Fruit fly (Drosophila melanogaster): ENCODE data around the gene comm3.
A peak's percentile ranks its signal among the peaks of the same experiment; 100 is the strongest.

The comm3 gene

dm6 chr3L:15616490-15616889 lies 31.1 kb downstream of the comm3 start (continued):
- peak; percentile 6 for TF ChIP-seq Oli (tag; optimal IDR thresholded peaks at IDR 0.05)
- TF ChIP-seq CG9437 (GFP tag; optimal IDR thresholded peaks at IDR 0.05), result peak; percentile 32
- TF ChIP-seq ci (GFP tag; IDR thresholded peaks at IDR 0.05), result no peak
- TF ChIP-seq crol (GFP tag; IDR thresholded peaks at IDR 0.05), result no peak
- TF ChIP-seq CG12391 (tag; optimal IDR thresholded peaks at IDR 0.05), result peak; percentile 30
- no peak for TF ChIP-seq CG8290 (GFP tag; optimal IDR thresholded peaks at IDR 0.05)
- TF ChIP-seq CG8290 (tag; optimal IDR thresholded peaks at IDR 0.05), result no peak
- no peak for TF ChIP-seq sim (GFP tag; IDR thresholded peaks at IDR 0.05)
- peak; percentile 14 for TF ChIP-seq nmo (GFP tag; optimal IDR thresholded peaks at IDR 0.05)
- TF ChIP-seq Vsx1 (GFP tag; optimal IDR thresholded peaks at IDR 0.05), result no peak
- TF ChIP-seq stwl (tag; optimal IDR thresholded peaks at IDR 0.05), result no peak
- no peak for TF ChIP-seq CG3281 (GFP tag; optimal IDR thresholded peaks at IDR 0.05)
- TF ChIP-seq ab (GFP tag; optimal IDR thresholded peaks at IDR 0.05), result no peak
- no peak for TF ChIP-seq croc (GFP tag; conservative IDR thresholded peaks at IDR 0.05)
- no peak for TF ChIP-seq CG12942 (GFP tag; optimal IDR thresholded peaks at IDR 0.05)
- TF ChIP-seq cg (GFP tag; optimal IDR thresholded peaks at IDR 0.05), result no peak
- TF ChIP-seq CG3163 (GFP tag; optimal IDR thresholded peaks at IDR 0.05), result no peak
- TF ChIP-seq CG7839 (tag; optimal IDR thresholded peaks at IDR 0.05), result peak; percentile 44
- no peak for TF ChIP-seq da (GFP tag; optimal IDR thresholded peaks at IDR 0.05)
- no peak for TF ChIP-seq lilli (GFP tag; optimal IDR thresholded peaks at IDR 0.05)
- TF ChIP-seq CG7372 (GFP tag; IDR thresholded peaks at IDR 0.05), result no peak
- TF ChIP-seq psq (GFP tag; optimal IDR thresholded peaks at IDR 0.05), result no peak
- no peak for TF ChIP-seq Fer1 (GFP tag; optimal IDR thresholded peaks at IDR 0.05)
- no peak for TF ChIP-seq tin (GFP tag; optimal IDR thresholded peaks at IDR 0.05)
- TF ChIP-seq ems (GFP tag; optimal IDR thresholded peaks at IDR 0.05), result no peak
- TF ChIP-seq ap (GFP tag; IDR thresholded peaks at IDR 0.05), result no peak
- peak; percentile 50 for TF ChIP-seq grau (tag; optimal IDR thresholded peaks at IDR 0.05)
- TF ChIP-seq CG13424 (tag; optimal IDR thresholded peaks at IDR 0.05), result peak; percentile 29
- TF ChIP-seq knrl (GFP tag; IDR thresholded peaks at IDR 0.05; ENCODE audit: partially characterized antibody), result no peak
- TF ChIP-seq CG4820 (GFP tag; optimal IDR thresholded peaks at IDR 0.05), result no peak
- TF ChIP-seq CG12769 (tag; optimal IDR thresholded peaks at IDR 0.05), result no peak
- peak; percentile 40 for TF ChIP-seq CG18262 (tag; optimal IDR thresholded peaks at IDR 0.05)
- no peak for TF ChIP-seq twi (tag; optimal IDR thresholded peaks at IDR 0.05)
- no peak for TF ChIP-seq CG32767 (GFP tag; IDR thresholded peaks at IDR 0.05)
- peak; percentile 31 for TF ChIP-seq CG1233 (GFP tag; optimal IDR thresholded peaks at IDR 0.05)
- TF ChIP-seq BEAF-32 (GFP tag; optimal IDR thresholded peaks at IDR 0.05), result no peak
- TF ChIP-seq Nf-YA (GFP tag; IDR thresholded peaks at IDR 0.05), result no peak
- no peak for TF ChIP-seq CG16813 (GFP tag; IDR thresholded peaks at IDR 0.05; ENCODE audit: partially characterized antibody)
- no peak for TF ChIP-seq caup (GFP tag; optimal IDR thresholded peaks at IDR 0.05; ENCODE audit: severe bottlenecking)
- TF ChIP-seq CG9727 (GFP tag; optimal IDR thresholded peaks at IDR 0.05), result peak; percentile 39
- TF ChIP-seq ash1 (GFP tag; optimal IDR thresholded peaks at IDR 0.05), result no peak
- TF ChIP-seq CG16863 (GFP tag; optimal IDR thresholded peaks at IDR 0.05), result no peak
- peak in 1 of 2 experiments; percentile 44 for TF ChIP-seq Hr51 (GFP tag; optimal IDR thresholded peaks at IDR 0.05)
- no peak for TF ChIP-seq Taf1 (GFP tag; IDR thresholded peaks at IDR 0.05)
- no peak for TF ChIP-seq Ssrp (tag; optimal IDR thresholded peaks at IDR 0.05)
- TF ChIP-seq Dad (GFP tag; optimal IDR thresholded peaks at IDR 0.05), result no peak
- no peak for TF ChIP-seq CTCF (GFP tag; optimal IDR thresholded peaks at IDR 0.05)
- no peak for TF ChIP-seq CG12219 (GFP tag; optimal IDR thresholded peaks at IDR 0.05)
- no peak for TF ChIP-seq CG4730 (GFP tag; IDR thresholded peaks at IDR 0.05)
- TF ChIP-seq Hmr (GFP tag; optimal IDR thresholded peaks at IDR 0.05), result no peak
- TF ChIP-seq CG30431 (GFP tag; optimal IDR thresholded peaks at IDR 0.05), result no peak
- TF ChIP-seq CG31441 (GFP tag; IDR thresholded peaks at IDR 0.05), result peak; percentile 55; the same call in 1 of the 2 replicates
